Worm (Caenorhabditis elegans): ENCODE data around the gene C27F2.10.

Gene C27F2.10

ce11 chrIII:4967236-4967635 is 19.5 kb downstream of the C27F2.10 start:
- TF ChIP-seq F39B2.1 (GFP tag; IDR thresholded peaks at IDR 0.05) (no peak), ztf-3 (GFP tag; optimal IDR thresholded peaks at IDR 0.05) (no peak), dox-1 (GFP tag; IDR thresholded peaks at IDR 0.05) (no peak), ceh-100 (GFP tag; IDR thresholded peaks at IDR 0.05) (no peak)

ce11 chrIII:4965271-4965670 is 21.4 kb downstream of the C27F2.10 start, which contains the start of gene nca-2:
TSS of gene nca-2 (plus strand) at chrIII:4965571.
- no peak for TF ChIP-seq ama-1 (optimal IDR thresholded peaks at IDR 0.05)
- no peak for TF ChIP-seq ama-1 (GFP tag; optimal IDR thresholded peaks at IDR 0.05)
- TF ChIP-seq lsl-1 (GFP tag; optimal IDR thresholded peaks at IDR 0.05) = no peak
- TF ChIP-seq B0261.1 (tag; optimal IDR thresholded peaks at IDR 0.05) = no peak

- TF ChIP-seq snpc-1.1 (tag; optimal IDR thresholded peaks at IDR 0.05; ENCODE audit: insufficient read depth) (no peak), ZK185.1 (tag; optimal IDR thresholded peaks at IDR 0.05; ENCODE audit: poor library complexity, severe bottlenecking) (peak; percentile 55), sea-2 (GFP tag; IDR thresholded peaks at IDR 0.05) (no peak), ama-1 (optimal IDR thresholded peaks at IDR 0.05) (no peak), ama-1 (GFP tag; optimal IDR thresholded peaks at IDR 0.05) (peak in 1 of 2 experiments; percentile 27), ccch-3 (GFP tag; optimal IDR thresholded peaks at IDR 0.05) (no peak), nfya-2 (GFP tag; IDR thresholded peaks at IDR 0.05) (no peak), dpff-1 (tag; optimal IDR thresholded peaks at IDR 0.05) (no peak), egrh-3 (GFP tag; IDR thresholded peaks at IDR 0.05) (0 out of 2 replicates have a peak, but pooled peaks have one; percentile 12), zim-3 (tag; optimal IDR thresholded peaks at IDR 0.05) (no peak), pbrm-1 (GFP tag; IDR thresholded peaks at IDR 0.05) (peak; percentile 73), F55B11.4 (tag; optimal IDR thresholded peaks at IDR 0.05; ENCODE audit: borderline replicate concordance, insufficient read depth) (no peak), atf-7 (tag; optimal IDR thresholded peaks at IDR 0.05) (no peak), tbp1 (GFP tag; optimal IDR thresholded peaks at IDR 0.05) (no peak), lin-26 (GFP tag; IDR thresholded peaks at IDR 0.05) (no peak), nhr-27 (tag; optimal IDR thresholded peaks at IDR 0.05) (no peak), madf-3 (GFP tag; IDR thresholded peaks at IDR 0.05) (peak; percentile 86; the same call in 1 of the 2 replicates), akir-1 (GFP tag; optimal IDR thresholded peaks at IDR 0.05) (no peak), F57C9.4 (tag; optimal IDR thresholded peaks at IDR 0.05) (no peak), nhr-120 (GFP tag; IDR thresholded peaks at IDR 0.05) (no peak), hrde-1 (tag; optimal IDR thresholded peaks at IDR 0.05; ENCODE audit: borderline replicate concordance) (no peak), F10E7.11 (tag; optimal IDR thresholded peaks at IDR 0.05) (no peak), tbx-9 (tag; optimal IDR thresholded peaks at IDR 0.05; ENCODE audit: borderline replicate concordance) (no peak), B0336.3 (GFP tag; IDR thresholded peaks at IDR 0.05) (no peak), lin-35 (GFP tag; optimal IDR thresholded peaks at IDR 0.05) (peak; percentile 82 to 98 (median 87)), F37B4.10 (GFP tag; IDR thresholded peaks at IDR 0.05) (no peak), ztf-25 (GFP tag; IDR thresholded peaks at IDR 0.05) (no peak), B0019.2 (GFP tag; conservative IDR thresholded peaks at IDR 0.05) (no peak), Y53G8AR.9 (GFP tag; conservative IDR thresholded peaks at IDR 0.05) (peak; percentile 95), gei-17 (GFP tag; optimal IDR thresholded peaks at IDR 0.05) (no peak), attf-3 (GFP tag; conservative IDR thresholded peaks at IDR 0.05) (peak; percentile 77), repo-1 (tag; optimal IDR thresholded peaks at IDR 0.05) (peak; percentile 56), nhr-179 (tag; optimal IDR thresholded peaks at IDR 0.05) (no peak), fkh-3 (tag; optimal IDR thresholded peaks at IDR 0.05) (no peak), ztf-22 (GFP tag; optimal IDR thresholded peaks at IDR 0.05) (no peak), F52B5.7 (tag; optimal IDR thresholded peaks at IDR 0.05) (no peak), madf-10 (tag; optimal IDR thresholded peaks at IDR 0.05) (peak; percentile 35), mcd-1 (GFP tag; IDR thresholded peaks at IDR 0.05) (peak; percentile 90), lag-1 (GFP tag; IDR thresholded peaks at IDR 0.05) (no peak), bed-2 (GFP tag; IDR thresholded peaks at IDR 0.05) (no peak)
Observed at ce11 chrIII:4962886-4963285, 23.8 kb downstream of the C27F2.10 start, which contains the start of gene C27F2.9. TSS of gene C27F2.9 (minus strand) at chrIII:4963044.
